Fruit fly (Drosophila melanogaster) whole organism, embryonic: ENCODE results near the gene CG31010.
A peak's percentile ranks its signal among the peaks of the same experiment; 100 is the strongest.

Experiments used
- Antp ChIP-seq: fragments of 200-800 bp; sonication (Bioruptor generic); optimal IDR thresholded peaks from 3 replicates; lab custom pipeline; 2016; ENCODE audit warnings: missing biosample characterization, missing genetic modification characterization
- Asciz ChIP-seq: fragments of 200-800 bp; sonication (Bioruptor generic); optimal IDR thresholded peaks from 2 replicates; lab custom pipeline; 2017; ENCODE audit warnings: missing biosample characterization, mild to moderate bottlenecking, missing genetic modification characterization, missing genetic modification reagents
- CG11504 ChIP-seq: fragments of 200-800 bp; sonication (Bioruptor generic); optimal IDR thresholded peaks from 3 replicates; lab custom pipeline; 2019; ENCODE audit warnings: missing biosample characterization, mild to moderate bottlenecking, missing genetic modification characterization, moderate library complexity
- CG12155 ChIP-seq: fragments of 200-800 bp; sonication (Bioruptor generic); optimal IDR thresholded peaks from 3 replicates; lab custom pipeline; 2016; ENCODE audit warnings: missing biosample characterization, missing genetic modification characterization
- CG12391 ChIP-seq: fragments of 200-800 bp; sonication (Bioruptor generic); optimal IDR thresholded peaks from 3 replicates; lab custom pipeline; 2018; ENCODE audit warnings: missing biosample characterization, mild to moderate bottlenecking, missing genetic modification characterization, moderate library complexity
- CG12659 ChIP-seq: fragments of 200-800 bp; sonication (Bioruptor generic); optimal IDR thresholded peaks from 3 replicates; lab custom pipeline; 2017; ENCODE audit warnings: mild to moderate bottlenecking, missing biosample characterization, missing genetic modification reagents, missing genetic modification characterization
- CG13424 ChIP-seq: fragments of 200-800 bp; sonication (Bioruptor generic); optimal IDR thresholded peaks from 2 replicates; lab custom pipeline; 2019; ENCODE audit warnings: missing biosample characterization, mild to moderate bottlenecking, missing genetic modification characterization, moderate library complexity
- CG14014 ChIP-seq: fragments of 200-800 bp; sonication (Bioruptor generic); IDR thresholded peaks from 2 replicates; pipeline ENCODE4 v1.3.6; 2022; ENCODE audit warnings: missing biosample characterization, missing genetic modification characterization
- CG14710 ChIP-seq: fragments of 200-800 bp; sonication (Bioruptor generic); optimal IDR thresholded peaks from 3 replicates; lab custom pipeline; 2019; ENCODE audit warnings: missing biosample characterization, mild to moderate bottlenecking, missing genetic modification characterization, moderate library complexity
- CG1603 ChIP-seq: fragments of 200-800 bp; sonication (Bioruptor generic); optimal IDR thresholded peaks from 2 replicates; lab custom pipeline; 2019; ENCODE audit warnings: missing biosample characterization, mild to moderate bottlenecking, missing genetic modification characterization, moderate library complexity
- CG17328 ChIP-seq: fragments of 200-800 bp; sonication (Bioruptor generic); IDR thresholded peaks from 2 replicates; pipeline ENCODE4 v1.3.6; 2022; ENCODE audit warnings: missing biosample characterization, missing genetic modification characterization
- CG18262 ChIP-seq: fragments of 200-800 bp; optimal IDR thresholded peaks from 3 replicates; lab custom pipeline; 2019; ENCODE audit warnings: missing biosample characterization, mild to moderate bottlenecking, missing genetic modification characterization, moderate library complexity
- CG2678 ChIP-seq: fragments of 200-800 bp; sonication (Bioruptor generic); optimal IDR thresholded peaks from 3 replicates; lab custom pipeline; 2019; ENCODE audit warnings: missing biosample characterization, mild to moderate bottlenecking, missing genetic modification characterization, moderate library complexity
- CG2712 ChIP-seq: fragments of 200-800 bp; optimal IDR thresholded peaks from 3 replicates; lab custom pipeline; 2019; ENCODE audit warnings: missing biosample characterization, mild to moderate bottlenecking, missing genetic modification characterization, moderate library complexity
- CG4404 ChIP-seq: fragments of 200-800 bp; sonication (Bioruptor generic); IDR thresholded peaks from 2 replicates; pipeline ENCODE4 v1.3.6; 2022; ENCODE audit warnings: missing biosample characterization, missing genetic modification characterization
- CG9932 ChIP-seq: fragments of 200-800 bp; sonication (Bioruptor generic); IDR thresholded peaks from 2 replicates; pipeline ENCODE4 v1.3.6; 2022; ENCODE audit warnings: missing biosample characterization, missing genetic modification characterization
- Chrac-16 ChIP-seq: fragments of 200-800 bp; sonication (Bioruptor generic); optimal IDR thresholded peaks from 3 replicates; lab custom pipeline; 2016; ENCODE audit warnings: missing biosample characterization, missing genetic modification characterization
- Deaf1 ChIP-seq: fragments of 200-800 bp; optimal IDR thresholded peaks from 3 replicates; lab custom pipeline; 2019; ENCODE audit warnings: missing biosample characterization, mild to moderate bottlenecking, missing genetic modification characterization, moderate library complexity
- ERR ChIP-seq: fragments of 200-800 bp; sonication (Bioruptor generic); optimal IDR thresholded peaks from 2 replicates; lab custom pipeline; 2016; ENCODE audit warnings: missing biosample characterization, missing genetic modification characterization
- Ets65A ChIP-seq: fragments of 200-800 bp; sonication (Bioruptor generic); peaks from one replicate; lab custom pipeline; 2016; ENCODE audit warnings: missing biosample characterization, missing genetic modification characterization
- Hr51 ChIP-seq, 2 experiments: fragments of 200-800 bp; sonication (Bioruptor generic); optimal IDR thresholded peaks; 2 replicates in 1 of 2; 3 replicates in 1 of 2; lab custom pipeline; 2016 to 2018; ENCODE audit warnings: missing biosample characterization in 2 of 2, missing genetic modification characterization in 2 of 2, mild to moderate bottlenecking in 1 of 2, moderate library complexity in 1 of 2
- Hr78 ChIP-seq, 2 experiments: fragments of 200-800 bp in 1 of 2; fragments of >200 bp in 1 of 2; sonication (Bioruptor generic) in 1 of 2; optimal IDR thresholded peaks; 2 replicates each; lab custom pipeline; 2017 to 2019; ENCODE audit warnings: missing biosample characterization in 2 of 2, missing genetic modification characterization in 2 of 2, mild to moderate bottlenecking in 1 of 2, moderate library complexity in 1 of 2
- NFAT ChIP-seq: fragments of 200-800 bp; sonication (Bioruptor generic); IDR thresholded peaks from 2 replicates; pipeline ENCODE4 v1.3.6; 2022; ENCODE audit warnings: missing biosample characterization, missing genetic modification characterization
- Nf-YA ChIP-seq: fragments of 200-800 bp; sonication (Bioruptor generic); IDR thresholded peaks from 2 replicates; pipeline ENCODE4 v1.3.6; 2022; ENCODE audit warnings: missing biosample characterization, missing genetic modification characterization
- Nf-YB ChIP-seq: fragments of 200-800 bp; sonication (Bioruptor generic); optimal IDR thresholded peaks from 3 replicates; lab custom pipeline; 2019; ENCODE audit warnings: missing biosample characterization, mild to moderate bottlenecking, missing genetic modification characterization, moderate library complexity
- Ravus ChIP-seq: fragments of 200-800 bp; sonication (Bioruptor generic); IDR thresholded peaks from 2 replicates; pipeline ENCODE4 v1.3.6; 2022; ENCODE audit warnings: missing biosample characterization, missing genetic modification characterization
- Sox102F ChIP-seq: fragments of 200-800 bp; sonication (Bioruptor generic); optimal IDR thresholded peaks from 2 replicates; lab custom pipeline; 2018; ENCODE audit warnings: missing biosample characterization, mild to moderate bottlenecking, missing genetic modification characterization, moderate library complexity
- Xrp1 ChIP-seq: fragments of 200-800 bp; sonication (Bioruptor generic); IDR thresholded peaks from 2 replicates; pipeline ENCODE4 v1.3.6; 2022; ENCODE audit warnings: missing biosample characterization, missing genetic modification characterization
- bab2 ChIP-seq: fragments of 200-800 bp; sonication (Bioruptor generic); optimal IDR thresholded peaks from 2 replicates; lab custom pipeline; 2016; ENCODE audit warnings: missing biosample characterization, missing genetic modification characterization
- bsh ChIP-seq, 2 experiments: fragments of 200-800 bp; sonication (Bioruptor generic); optimal IDR thresholded peaks; 2 replicates each; lab custom pipeline; 2017 to 2018; ENCODE audit warnings: mild to moderate bottlenecking in 2 of 2, missing biosample characterization in 2 of 2, missing genetic modification characterization in 2 of 2, moderate library complexity in 1 of 2
- dmrt11E ChIP-seq: fragments of 200-800 bp; sonication (Bioruptor generic); optimal IDR thresholded peaks from 3 replicates; lab custom pipeline; 2018; ENCODE audit warnings: missing biosample characterization, mild to moderate bottlenecking, missing genetic modification characterization, moderate library complexity
- gsb ChIP-seq: fragments of 200-800 bp; sonication (Bioruptor generic); IDR thresholded peaks from 2 replicates; pipeline ENCODE4 v1.3.6; 2022; ENCODE audit warnings: missing biosample characterization, missing genetic modification characterization
- gsb-n ChIP-seq: fragments of 200-800 bp; sonication (Bioruptor generic); optimal IDR thresholded peaks from 3 replicates; lab custom pipeline; 2018; ENCODE audit warnings: missing biosample characterization, mild to moderate bottlenecking, missing genetic modification characterization
- kni ChIP-seq: fragments of 200-800 bp; sonication (Bioruptor generic); optimal IDR thresholded peaks from 3 replicates; lab custom pipeline; 2017; ENCODE audit warnings: mild to moderate bottlenecking, missing biosample characterization, missing genetic modification reagents, missing genetic modification characterization
- nerfin-1 ChIP-seq: fragments of 200-800 bp; sonication (Bioruptor generic); optimal IDR thresholded peaks from 3 replicates; lab custom pipeline; 2019; ENCODE audit warnings: missing biosample characterization, mild to moderate bottlenecking, missing genetic modification characterization, moderate library complexity
- oc ChIP-seq: fragments of 200-800 bp; sonication (Bioruptor generic); optimal IDR thresholded peaks from 2 replicates; lab custom pipeline; 2018; ENCODE audit warnings: missing biosample characterization, mild to moderate bottlenecking, missing genetic modification characterization, moderate library complexity
- pnt ChIP-seq: fragments of 200-800 bp; sonication (Bioruptor generic); optimal IDR thresholded peaks from 3 replicates; lab custom pipeline; 2016; ENCODE audit warnings: missing biosample characterization, missing genetic modification characterization
- prd ChIP-seq, 3 experiments: fragments of >200 bp in 2 of 3; fragments of 200-800 bp in 1 of 3; sonication (Bioruptor generic) in 1 of 3; optimal IDR thresholded peaks in 2 of 3; IDR thresholded peaks in 1 of 3; 2 replicates in 2 of 3; 3 replicates in 1 of 3; pipeline versions ENCODE4 v1.3.6 to Lab custom; 2017 to 2022; ENCODE audit warnings: missing biosample characterization in 1 of 3, missing genetic modification characterization in 1 of 3
- pros ChIP-seq: fragments of 200-800 bp; sonication (Bioruptor generic); optimal IDR thresholded peaks from 3 replicates; lab custom pipeline; 2019; ENCODE audit warnings: missing biosample characterization, mild to moderate bottlenecking, missing genetic modification characterization, moderate library complexity
- pzg ChIP-seq: fragments of 200-800 bp; sonication (Bioruptor generic); optimal IDR thresholded peaks from 3 replicates; lab custom pipeline; 2018; ENCODE audit warnings: missing biosample characterization, mild to moderate bottlenecking, missing genetic modification characterization, moderate library complexity
- row ChIP-seq: fragments of 200-800 bp; sonication (Bioruptor generic); IDR thresholded peaks from 3 replicates; pipeline ENCODE4 v1.3.6; 2022; ENCODE audit warnings: missing biosample characterization, missing genetic modification characterization
- sens ChIP-seq: fragments of 200-800 bp; sonication (Bioruptor generic); peaks from one replicate; lab custom pipeline; 2016; ENCODE audit warnings: missing biosample characterization, missing genetic modification characterization
- unpg ChIP-seq: fragments of 200-800 bp; sonication (Bioruptor generic); optimal IDR thresholded peaks from 3 replicates; lab custom pipeline; 2018; ENCODE audit warnings: missing biosample characterization, mild to moderate bottlenecking, missing genetic modification characterization, moderate library complexity
- zf30C ChIP-seq: fragments of 200-800 bp; sonication (Bioruptor generic); optimal IDR thresholded peaks from 3 replicates; lab custom pipeline; 2018; ENCODE audit warnings: missing biosample characterization, mild to moderate bottlenecking, missing genetic modification characterization
- zfh1 ChIP-seq: fragments of 200-800 bp; sonication (Bioruptor generic); IDR thresholded peaks from 3 replicates; pipeline ENCODE4 v1.3.6; 2022; ENCODE audit warnings: missing biosample characterization, missing genetic modification characterization

The CG31010 gene

DNA sequence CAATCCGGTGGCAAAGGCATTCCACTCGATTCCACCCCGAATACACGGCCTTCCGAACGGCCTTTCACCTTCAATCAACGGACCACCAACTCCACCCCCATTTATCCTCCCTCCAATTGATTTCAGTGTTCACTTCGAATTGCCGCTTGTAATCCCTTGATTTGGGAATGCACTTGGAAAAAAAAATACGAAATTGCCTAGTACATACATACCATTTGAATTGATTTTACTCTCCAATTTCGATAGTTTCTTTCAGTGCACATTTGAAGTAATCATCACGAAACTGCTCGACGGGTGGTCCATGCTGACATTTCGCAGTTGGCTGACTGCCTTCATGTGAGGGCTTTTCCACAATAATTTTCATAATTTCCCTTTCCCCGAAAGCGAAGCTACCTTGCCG is 6.8 kb downstream of the CG31010 start:
- TF ChIP-seq Hr78 (GFP tag; optimal IDR thresholded peaks at IDR 0.05; lab: Kevin White, UChicago) (no peak), NFAT (GFP tag; lab: Robert Waterston, UW) (no peak), prd (optimal IDR thresholded peaks at IDR 0.05; lab: Kevin White, UChicago) (no peak), prd (GFP tag; IDR thresholded peaks at IDR 0.05; lab: Robert Waterston, UW) (peak; percentile 35; the same call in 1 of the 3 replicates), CG12391 (peak; percentile 16), Ravus (GFP tag; lab: Robert Waterston, UW) (no peak), CG1603 (tag; lab: Kevin White, UChicago) (peak; percentile 48), CG9932 (no peak), row (peak; percentile 52; the same call in 2 of the 3 replicates), zf30C (peak; percentile 82), CG17328 (GFP tag; lab: Robert Waterston, UW) (0 out of 2 replicates have a peak, but pooled peaks have one; percentile 9), dmrt11E (tag; lab: Kevin White, UChicago) (peak; percentile 38), CG12659 (no peak), bsh (GFP tag; optimal IDR thresholded peaks at IDR 0.05; lab: Kevin White, UChicago) (peak in 1 of 2 experiments; percentile 48), sens (peak; percentile 41), CG4404 (GFP tag; lab: Robert Waterston, UW) (0 out of 2 replicates have a peak, but pooled peaks have one; percentile 14), Antp (GFP tag; lab: Kevin White, UChicago) (peak; percentile 21), Deaf1 (tag; lab: Kevin White, UChicago) (peak; percentile 45), CG2712 (tag; lab: Kevin White, UChicago) (peak; percentile 6), CG11504 (tag; lab: Kevin White, UChicago) (peak; percentile 4), nerfin-1 (tag; lab: Kevin White, UChicago) (peak; percentile 65), CG13424 (tag; lab: Kevin White, UChicago) (peak; percentile 3), Chrac-16 (peak; percentile 3), Hr51 (GFP tag; optimal IDR thresholded peaks at IDR 0.05; lab: Kevin White, UChicago) (peak in 1 of 2 experiments; percentile 17), Nf-YB (GFP tag; lab: Kevin White, UChicago) (no peak), bab2 (GFP tag; lab: Kevin White, UChicago) (peak; percentile 3), pzg (GFP tag; lab: Kevin White, UChicago) (no peak), unpg (GFP tag; lab: Kevin White, UChicago) (peak; percentile 26), zfh1 (GFP tag; lab: Robert Waterston, UW) (0 out of 3 replicates have a peak, but pooled peaks have one; percentile 40), Sox102F (GFP tag; lab: Kevin White, UChicago) (peak; percentile 1), gsb (no peak), gsb-n (tag; lab: Kevin White, UChicago) (peak; percentile 10), pnt (GFP tag; lab: Kevin White, UChicago) (no peak), kni (GFP tag; lab: Kevin White, UChicago) (peak; percentile 25), CG18262 (tag; lab: Kevin White, UChicago) (peak; percentile 3), pros (peak; percentile 70), ERR (GFP tag; lab: Kevin White, UChicago) (no peak), Asciz (GFP tag; lab: Kevin White, UChicago) (no peak), CG2678 (tag; lab: Kevin White, UChicago) (peak; percentile 4), Xrp1 (GFP tag; lab: Robert Waterston, UW) (0 out of 2 replicates have a peak, but pooled peaks have one; percentile 36), oc (tag; lab: Kevin White, UChicago) (peak; percentile 63), Nf-YA (no peak), CG14710 (peak; percentile 9), CG14014 (no peak), CG12155 (GFP tag; lab: Kevin White, UChicago) (no peak), Ets65A (GFP tag; lab: Kevin White, UChicago) (peak; percentile 29)
- TF ChIP-seq, all 482 proteins: peak for 31
